Worm (Caenorhabditis elegans) whole organism, mixed stage, embryonic: Measurements from ENCODE around the gene srx-44.

ENCODE experiments used
- ces-1 ChIP-seq: fragments of 150-350 bp; optimal IDR thresholded peaks from 2 replicates; lab custom pipeline; 2014; ENCODE audit warnings: missing biosample characterization, missing genetic modification reagents, missing genetic modification characterization
- elt-1 ChIP-seq: sonication (generic microtip); optimal IDR thresholded peaks from 2 replicates; lab custom pipeline; 2017; ENCODE audit warnings: missing genetic modification characterization, mild to moderate bottlenecking, missing compliant biosample characterization, antibody characterized with exemption, moderate library complexity, borderline replicate concordance; ENCODE audit not compliant: insufficient read depth
- elt-3 ChIP-seq: fragments of 150-350 bp; optimal IDR thresholded peaks from 2 replicates; lab custom pipeline; 2014; ENCODE audit warnings: missing biosample characterization, missing genetic modification characterization
- hlh-1 ChIP-seq: fragments of 150-350 bp; optimal IDR thresholded peaks from 2 replicates; lab custom pipeline; 2014; ENCODE audit warnings: missing biosample characterization, missing genetic modification reagents, missing genetic modification characterization
- nhr-237 ChIP-seq: fragments of 150-350 bp; optimal IDR thresholded peaks from 2 replicates; lab custom pipeline; 2014; ENCODE audit warnings: missing biosample characterization, missing genetic modification characterization
- nhr-76 ChIP-seq: sonication (generic microtip); optimal IDR thresholded peaks from 2 replicates; lab custom pipeline; 2017; ENCODE audit warnings: missing biosample characterization, missing genetic modification characterization
- pha-4 ChIP-seq: fragments of 150-350 bp; optimal IDR thresholded peaks from 2 replicates; lab custom pipeline; 2018; ENCODE audit warnings: missing biosample characterization, missing genetic modification reagents, missing genetic modification characterization
- sem-2 ChIP-seq: fragments of 200-800 bp; sonication (Bioruptor generic); optimal IDR thresholded peaks from 2 replicates; lab custom pipeline; 2018; ENCODE audit warnings: mild to moderate bottlenecking, missing genetic modification characterization, missing compliant biosample characterization
- snpc-4 ChIP-seq: fragments of 150-350 bp; optimal IDR thresholded peaks from 2 replicates; lab custom pipeline; 2014; ENCODE audit warnings: missing biosample characterization, missing genetic modification characterization
- sptf-1 ChIP-seq: sonication (generic microtip); optimal IDR thresholded peaks from 2 replicates; lab custom pipeline; 2017; ENCODE audit warnings: mild to moderate bottlenecking, missing genetic modification characterization, moderate library complexity, missing compliant biosample characterization
- unc-39 ChIP-seq: fragments of 150-350 bp; optimal IDR thresholded peaks from 2 replicates; lab custom pipeline; 2014; ENCODE audit warnings: missing biosample characterization, missing genetic modification characterization
- unc-62 ChIP-seq: fragments of 150-350 bp; optimal IDR thresholded peaks from 2 replicates; lab custom pipeline; 2014; ENCODE audit warnings: missing biosample characterization, missing genetic modification reagents, missing genetic modification characterization

DNA sequence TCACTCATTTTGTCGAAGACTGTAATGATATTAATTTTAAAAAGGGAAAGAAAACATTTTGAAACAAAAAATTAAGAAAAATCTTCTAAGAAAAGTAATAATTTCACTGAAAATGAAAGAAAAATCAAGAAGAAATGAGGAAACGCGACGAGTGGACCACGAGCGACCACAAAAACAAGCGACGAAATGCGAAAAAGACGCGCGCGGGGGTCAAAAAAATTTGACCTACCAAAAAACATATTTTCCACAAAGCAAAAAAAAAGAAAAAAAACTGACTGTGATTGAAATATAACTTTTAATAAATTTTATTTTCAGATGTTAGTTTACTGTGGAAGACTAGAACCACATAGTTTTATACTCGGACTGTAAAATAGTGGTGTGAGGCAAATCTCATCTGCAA lies 38.7 kb downstream of the srx-44 start, which contains the start of gene F14H3.6:
- no peak for TF ChIP-seq nhr-237 (tag; lab: Kevin White, UChicago)
- TF ChIP-seq ces-1 (GFP tag; lab: Kevin White, UChicago), result no peak
- TF ChIP-seq pha-4 (tag; lab: Kevin White, UChicago), result no peak
- no peak for TF ChIP-seq sem-2 (GFP tag; lab: Kevin White, UChicago)
- TF ChIP-seq nhr-76 (tag; lab: Kevin White, UChicago), result no peak
- no peak for TF ChIP-seq snpc-4 (tag; lab: Kevin White, UChicago)
- TF ChIP-seq unc-62, result no peak
- TF ChIP-seq unc-39 (tag; lab: Kevin White, UChicago), result no peak
- no peak for TF ChIP-seq sptf-1 (tag; lab: Kevin White, UChicago)
- TF ChIP-seq elt-1, result no peak
- no peak for TF ChIP-seq hlh-1 (tag; lab: Kevin White, UChicago)
- TF ChIP-seq elt-3 (tag; lab: Kevin White, UChicago), result no peak
